Fruit fly (Drosophila melanogaster) Kc167 (cell line): ENCODE measurements around the gene CG2767.

Experiments used
- Myc ChIP-seq: fragments of >200 bp; optimal IDR thresholded peaks from 2 replicates; lab custom pipeline; 2017; ENCODE audit warnings: missing external identifiers
- Sin3A ChIP-seq: fragments of >200 bp; optimal IDR thresholded peaks from 2 replicates; lab custom pipeline; 2018; ENCODE audit warnings: missing external identifiers
- h ChIP-seq: fragments of >200 bp; optimal IDR thresholded peaks from 3 replicates; lab custom pipeline; 2018; ENCODE audit warnings: missing external identifiers
- insv ChIP-seq: fragments of >200 bp; optimal IDR thresholded peaks from 3 replicates; lab custom pipeline; 2018; ENCODE audit warnings: missing external identifiers
- psq ChIP-seq: fragments of >200 bp; optimal IDR thresholded peaks from 2 replicates; lab custom pipeline; 2017; ENCODE audit warnings: missing external identifiers
- ttk ChIP-seq: sonication (Bioruptor generic); optimal IDR thresholded peaks from 2 replicates; lab custom pipeline; 2017; ENCODE audit warnings: missing external identifiers

The CG2767 gene

dm6 chr3R:8013121-8014009, 5.5 kb upstream of the CG2767 start, which contains the start of the genes CG10435 and Pbp95:
Gene CG10435 (minus strand): TSS chr3R:8013201.
Gene Pbp95 (plus strand): TSS chr3R:8013791.
- TF ChIP-seq insv (lab: Kevin White, UChicago) (no peak), h (no peak), ttk (no peak), Myc (lab: Kevin White, UChicago) (no peak), Sin3A (no peak), psq (lab: Kevin White, UChicago) (no peak)

dm6 chr3R:8009080-8009620, 1.2 kb upstream of the CG2767 start, which contains the start of the genes CG11052 and CG3223:
Gene CG11052 (minus strand): TSS chr3R:8009297.
Gene CG3223 (plus strand): TSS chr3R:8009400.
- TF ChIP-seq h (no peak), psq (lab: Kevin White, UChicago) (no peak), ttk (no peak), insv (lab: Kevin White, UChicago) (no peak), Myc (lab: Kevin White, UChicago) (no peak), Sin3A (no peak)

DNA sequence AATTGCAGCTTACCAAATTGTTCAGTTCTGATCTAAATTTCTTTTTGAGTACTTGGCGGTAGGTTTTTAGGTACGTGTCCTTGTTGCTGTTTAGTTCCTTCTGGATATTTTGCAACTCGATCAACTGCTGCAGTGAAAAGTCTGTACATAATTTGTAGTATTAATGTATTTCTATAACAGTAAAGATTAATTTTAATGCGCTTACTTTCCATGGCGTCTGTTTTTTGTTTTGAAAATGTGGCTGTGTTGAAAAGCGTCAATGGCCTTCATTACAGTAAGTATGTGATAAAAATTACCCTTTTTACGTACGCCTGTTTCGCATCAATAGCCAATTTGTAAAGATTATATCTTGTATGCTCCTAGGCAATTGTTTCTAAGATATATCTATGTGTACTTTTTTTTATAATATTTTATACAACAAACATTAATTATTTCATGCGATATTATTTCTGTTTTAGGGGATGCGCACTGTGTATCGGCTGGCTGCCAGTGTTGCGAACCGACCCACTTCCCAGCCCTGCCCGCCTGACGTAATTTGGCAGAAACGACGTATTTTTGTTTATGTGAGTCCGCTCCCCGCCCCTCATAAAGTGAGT, 6.7 kb downstream of the CG2767 start, which contains the start of the genes Kmn2 and CG2698:
TSS of gene Kmn2 (minus strand) at position 236 of the 596 bp plus-strand sequence.
TSS of gene CG2698 (plus strand) at position 489 of the 596 bp plus-strand sequence.
- no peak for TF ChIP-seq Sin3A
- TF ChIP-seq psq (lab: Kevin White, UChicago): no peak
- no peak for TF ChIP-seq Myc (lab: Kevin White, UChicago)
- TF ChIP-seq h: no peak
- TF ChIP-seq ttk: no peak
- TF ChIP-seq insv (lab: Kevin White, UChicago): no peak

dm6 chr3R:7999530-8000116, 8.3 kb downstream of the CG2767 start, which contains the start of gene PIG-H:
Gene PIG-H (plus strand): TSS chr3R:7999832.
- TF ChIP-seq insv (lab: Kevin White, UChicago) (no peak), ttk (no peak), psq (lab: Kevin White, UChicago) (no peak), Sin3A (no peak), Myc (lab: Kevin White, UChicago) (no peak), h (no peak)

DNA sequence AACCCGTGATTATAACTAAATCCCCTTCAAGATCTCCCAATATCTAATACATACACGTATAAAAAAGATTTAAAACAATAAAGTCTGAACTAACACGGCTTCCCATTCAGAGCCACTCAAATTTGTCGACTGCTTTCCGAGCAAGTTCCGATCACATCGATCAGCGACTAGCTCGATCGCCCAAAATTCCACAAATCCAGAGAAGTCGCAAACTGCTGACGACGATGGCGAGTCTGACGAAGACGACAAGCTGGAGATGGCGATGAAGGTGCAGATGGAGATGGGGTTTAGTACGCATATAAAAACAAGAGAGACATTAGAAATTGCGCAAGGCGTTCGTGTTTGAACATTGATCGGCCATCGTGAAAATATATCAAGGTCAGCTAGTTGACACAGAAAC, 9.1 kb downstream of the CG2767 start:
- TF ChIP-seq ttk (no peak), h (no peak), psq (lab: Kevin White, UChicago) (no peak), Myc (lab: Kevin White, UChicago) (no peak), Sin3A (no peak), insv (lab: Kevin White, UChicago) (no peak)

DNA sequence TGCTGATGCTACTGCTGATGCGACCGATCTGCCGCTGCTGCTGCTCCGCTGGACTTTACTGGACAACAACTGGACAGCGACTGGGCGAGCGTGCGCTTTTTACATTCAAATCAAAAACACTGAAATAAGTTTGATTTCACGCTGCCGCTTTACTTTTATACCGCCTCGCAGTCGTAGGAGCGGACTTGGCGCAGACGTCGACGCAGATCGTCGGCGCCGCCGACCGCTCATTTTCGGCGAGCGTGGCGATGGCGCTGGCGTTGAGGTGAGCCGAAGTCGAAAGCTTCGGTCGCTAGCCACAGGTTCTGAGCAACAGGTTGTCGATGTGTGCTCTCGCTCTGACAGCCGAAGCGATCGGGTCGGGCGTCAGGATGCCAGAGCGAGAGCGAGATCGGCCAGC, 12.2 kb downstream of the CG2767 start, which contains the start of gene Elovl7:
TSS of gene Elovl7 (minus strand) at position 131 of the 400 bp plus-strand sequence.
- TF ChIP-seq h (no peak), psq (lab: Kevin White, UChicago) (no peak), Sin3A (no peak)

- TF ChIP-seq psq (lab: Kevin White, UChicago) (no peak), h (no peak), insv (lab: Kevin White, UChicago) (no peak), Myc (lab: Kevin White, UChicago) (no peak), ttk (no peak), Sin3A (no peak)
Observed at dm6 chr3R:7994629-7995028, 13.3 kb downstream of the CG2767 start.

dm6 chr3R:7993506-7993905, 14.4 kb downstream of the CG2767 start:
- no peak for TF ChIP-seq Sin3A
- no peak for TF ChIP-seq insv (lab: Kevin White, UChicago)
- TF ChIP-seq h: no peak
- TF ChIP-seq Myc (lab: Kevin White, UChicago): no peak
- TF ChIP-seq ttk: no peak
- TF ChIP-seq psq (lab: Kevin White, UChicago): no peak

DNA sequence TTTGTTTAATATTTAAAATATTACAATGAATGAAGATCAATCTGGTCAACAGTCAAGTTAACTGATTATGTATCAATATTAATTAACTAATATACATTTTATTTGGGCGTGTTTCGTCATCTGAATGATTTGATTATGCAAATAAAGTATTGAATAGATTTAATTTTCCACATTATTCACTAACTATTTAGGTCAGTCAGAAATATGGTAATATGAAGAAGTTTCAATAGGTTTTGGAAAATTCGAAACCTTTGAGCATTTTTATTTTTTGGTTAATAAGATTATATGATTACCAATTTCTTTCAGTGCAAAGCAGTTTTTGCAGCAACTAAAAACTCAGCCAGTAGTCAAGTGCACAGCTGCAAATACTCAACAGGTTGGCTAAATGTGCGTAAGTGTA, 15.8 kb downstream of the CG2767 start:
- TF ChIP-seq h (no peak), Myc (lab: Kevin White, UChicago) (no peak), psq (lab: Kevin White, UChicago) (no peak), ttk (no peak), Sin3A (no peak), insv (lab: Kevin White, UChicago) (no peak)

DNA sequence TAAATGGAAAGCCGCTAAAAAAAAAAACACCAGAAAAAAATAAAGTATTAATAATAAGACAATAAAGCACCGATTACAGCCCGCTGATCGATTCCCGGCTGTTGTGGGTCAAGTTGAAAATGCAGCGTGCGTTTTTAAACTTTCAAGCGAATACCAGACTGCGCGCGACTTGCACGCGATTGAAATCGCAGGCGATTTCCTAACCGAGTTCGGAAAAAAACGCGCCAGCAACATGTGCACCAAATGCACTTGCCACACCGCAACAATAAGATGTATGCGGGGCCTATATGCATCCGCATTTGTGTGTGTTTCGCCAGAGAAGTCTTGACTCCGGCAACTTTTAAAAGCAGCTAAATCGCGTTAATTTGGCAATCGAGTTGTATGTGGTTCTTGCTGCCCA, 16.5 kb downstream of the CG2767 start:
- TF ChIP-seq insv (lab: Kevin White, UChicago) (no peak), h (no peak), ttk (no peak), Sin3A (no peak), Myc (lab: Kevin White, UChicago) (no peak), psq (lab: Kevin White, UChicago) (no peak)

dm6 chr3R:7990799-7991423, 17.0 kb downstream of the CG2767 start:
- TF ChIP-seq Sin3A (no peak), ttk (no peak), Myc (lab: Kevin White, UChicago) (no peak), psq (lab: Kevin White, UChicago) (no peak), h (no peak), insv (lab: Kevin White, UChicago) (no peak)
